Worm (Caenorhabditis elegans): ENCODE data around the gene fbxa-54.

fbxa-54 gene

DNA sequence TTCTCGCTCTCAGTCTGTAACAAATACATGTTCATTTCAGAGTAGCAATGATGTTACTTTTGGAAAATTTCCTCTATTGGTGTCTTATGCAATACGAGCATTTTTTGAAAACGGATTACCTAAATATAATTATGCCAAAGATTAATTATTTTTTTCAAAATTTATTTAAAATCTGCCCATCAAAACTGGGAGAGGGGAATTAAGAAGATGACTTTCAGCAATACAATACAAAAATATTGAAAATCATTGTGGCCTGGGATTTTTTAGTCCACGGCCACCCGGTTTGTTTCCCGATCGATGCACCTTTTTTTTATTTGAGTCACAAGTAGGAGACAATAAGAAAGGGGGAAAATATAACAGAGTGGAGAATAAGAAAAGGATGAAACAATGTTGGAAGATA is 18.2 kb upstream of the fbxa-54 start, which contains the start of gene fbxa-56:
Gene fbxa-56 (minus strand): TSS at position 101 of the 400 bp plus-strand sequence.
- TF ChIP-seq unc-39 (tag; optimal IDR thresholded peaks at IDR 0.05) (no peak), flh-1 (GFP tag; optimal IDR thresholded peaks at IDR 0.05) (no peak), sem-2 (GFP tag; optimal IDR thresholded peaks at IDR 0.05) (no peak), nhr-76 (tag; optimal IDR thresholded peaks at IDR 0.05) (no peak), unc-120 (tag; optimal IDR thresholded peaks at IDR 0.05; ENCODE audit: poor library complexity, severe bottlenecking) (no peak), nhr-12 (tag; optimal IDR thresholded peaks at IDR 0.05) (no peak), elt-3 (tag; optimal IDR thresholded peaks at IDR 0.05) (no peak), hlh-1 (tag; optimal IDR thresholded peaks at IDR 0.05) (no peak)

DNA sequence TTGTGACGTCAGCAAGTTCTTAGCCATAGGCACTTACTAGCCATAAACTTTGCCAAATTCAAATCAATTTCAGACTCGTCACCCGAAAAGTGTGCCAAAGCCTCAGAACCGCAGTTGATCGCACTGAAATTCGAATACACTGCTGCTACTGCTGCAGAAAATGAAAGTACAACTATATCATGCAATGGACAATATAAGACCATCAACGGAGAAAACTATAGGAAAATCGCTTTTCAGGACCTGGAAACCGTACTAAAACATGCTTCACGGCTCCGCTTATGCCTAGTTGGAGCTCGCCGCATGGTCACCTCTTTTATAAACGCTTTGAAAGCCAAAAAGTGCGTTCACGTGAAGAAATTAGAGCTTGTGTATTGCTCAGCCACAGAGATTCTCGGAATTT is 17.6 kb upstream of the fbxa-54 start, which contains the start of gene fbxa-22:
Gene fbxa-22 (plus strand): TSS at position 301 of the 400 bp plus-strand sequence.
- TF ChIP-seq nhr-76 (tag; optimal IDR thresholded peaks at IDR 0.05) = no peak
- no peak for TF ChIP-seq nhr-2 (tag; optimal IDR thresholded peaks at IDR 0.05)
- no peak for TF ChIP-seq nhr-237 (tag; optimal IDR thresholded peaks at IDR 0.05)

DNA sequence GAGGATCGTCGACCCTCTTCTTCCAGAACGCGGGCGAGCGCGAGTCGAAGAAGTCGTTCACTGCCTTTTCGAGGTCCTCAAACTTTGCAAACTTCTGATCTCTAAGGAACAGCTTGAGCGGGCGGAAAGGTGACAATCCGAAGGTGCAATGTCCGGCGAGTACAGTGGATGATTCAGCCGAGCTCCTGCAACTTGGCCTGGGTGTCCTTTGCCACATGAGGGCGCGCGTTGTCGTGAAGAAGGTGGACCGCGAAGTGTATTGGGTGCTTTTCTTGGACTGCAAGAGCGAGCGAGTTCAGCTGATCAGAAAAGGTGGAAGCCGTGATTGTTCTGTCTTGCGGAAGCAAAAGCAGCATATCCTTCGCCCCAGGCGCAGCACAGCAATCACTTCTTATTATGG is 14.2 kb upstream of the fbxa-54 start:
- TF ChIP-seq ceh-43 (GFP tag; optimal IDR thresholded peaks at IDR 0.05) (no peak), mab-5 (tag; optimal IDR thresholded peaks at IDR 0.05) (no peak), sem-2 (GFP tag; optimal IDR thresholded peaks at IDR 0.05) (no peak), tbx-8 (GFP tag; optimal IDR thresholded peaks at IDR 0.05) (no peak), lin-13 (tag; optimal IDR thresholded peaks at IDR 0.05) (no peak), elt-1 (tag; optimal IDR thresholded peaks at IDR 0.05; ENCODE audit: borderline replicate concordance, insufficient read depth) (no peak), nhr-76 (tag; optimal IDR thresholded peaks at IDR 0.05) (no peak), nhr-28 (tag; optimal IDR thresholded peaks at IDR 0.05) (no peak), ces-1 (GFP tag; optimal IDR thresholded peaks at IDR 0.05) (no peak), unc-120 (tag; optimal IDR thresholded peaks at IDR 0.05; ENCODE audit: poor library complexity, severe bottlenecking) (no peak), mep-1 (tag; optimal IDR thresholded peaks at IDR 0.05) (no peak), cnd-1 (tag; optimal IDR thresholded peaks at IDR 0.05) (no peak), mls-2 (tag; optimal IDR thresholded peaks at IDR 0.05) (no peak), ham-2 (GFP tag; optimal IDR thresholded peaks at IDR 0.05) (no peak), M03D4.4 (tag; optimal IDR thresholded peaks at IDR 0.05) (no peak)

DNA sequence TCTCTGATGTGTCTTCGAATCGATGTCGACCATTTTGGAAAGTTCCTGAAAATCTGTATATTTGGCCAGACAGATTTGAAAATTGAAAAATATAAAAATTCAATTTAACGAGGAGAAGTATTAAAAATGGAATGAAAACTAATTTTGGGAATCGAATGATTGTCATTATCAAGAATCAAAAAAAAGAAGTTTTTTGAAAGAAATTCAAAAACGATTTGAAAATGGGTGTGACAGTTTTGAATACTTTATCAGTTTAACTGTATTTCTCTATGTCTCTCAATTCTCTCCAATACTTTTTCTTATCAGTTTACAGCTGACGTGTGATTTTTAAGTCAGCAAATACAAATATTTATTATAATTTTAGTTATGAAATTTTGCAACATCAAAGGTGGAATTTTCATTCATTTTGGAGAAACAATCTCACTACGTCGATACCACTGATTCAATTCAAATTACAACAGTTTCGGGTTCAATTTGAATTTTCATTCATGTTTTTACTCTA is 12.7 kb upstream of the fbxa-54 start, which contains the start of gene fbxa-59:
Gene fbxa-59 (minus strand): TSS at position 51 of the 502 bp plus-strand sequence.
- no peak for TF ChIP-seq sem-2 (GFP tag; optimal IDR thresholded peaks at IDR 0.05)
- no peak for TF ChIP-seq snpc-4 (tag; optimal IDR thresholded peaks at IDR 0.05)
- TF ChIP-seq lin-13 (tag; optimal IDR thresholded peaks at IDR 0.05) = no peak
- TF ChIP-seq unc-39 (tag; optimal IDR thresholded peaks at IDR 0.05) = no peak
- TF ChIP-seq nhr-2 (tag; optimal IDR thresholded peaks at IDR 0.05) = no peak
- no peak for TF ChIP-seq flh-1 (GFP tag; optimal IDR thresholded peaks at IDR 0.05)
- TF ChIP-seq blmp-1 (tag; optimal IDR thresholded peaks at IDR 0.05) = no peak
- no peak for TF ChIP-seq mep-1 (tag; optimal IDR thresholded peaks at IDR 0.05)
- TF ChIP-seq ztf-11 (tag; optimal IDR thresholded peaks at IDR 0.05) = no peak
- no peak for TF ChIP-seq ham-2 (GFP tag; optimal IDR thresholded peaks at IDR 0.05)
- TF ChIP-seq nhr-28 (tag; optimal IDR thresholded peaks at IDR 0.05) = no peak
- TF ChIP-seq cnd-1 (tag; optimal IDR thresholded peaks at IDR 0.05) = no peak
- TF ChIP-seq mab-5 (tag; optimal IDR thresholded peaks at IDR 0.05) = no peak
- no peak for TF ChIP-seq nhr-76 (tag; optimal IDR thresholded peaks at IDR 0.05)
- no peak for TF ChIP-seq ces-1 (GFP tag; optimal IDR thresholded peaks at IDR 0.05)

DNA sequence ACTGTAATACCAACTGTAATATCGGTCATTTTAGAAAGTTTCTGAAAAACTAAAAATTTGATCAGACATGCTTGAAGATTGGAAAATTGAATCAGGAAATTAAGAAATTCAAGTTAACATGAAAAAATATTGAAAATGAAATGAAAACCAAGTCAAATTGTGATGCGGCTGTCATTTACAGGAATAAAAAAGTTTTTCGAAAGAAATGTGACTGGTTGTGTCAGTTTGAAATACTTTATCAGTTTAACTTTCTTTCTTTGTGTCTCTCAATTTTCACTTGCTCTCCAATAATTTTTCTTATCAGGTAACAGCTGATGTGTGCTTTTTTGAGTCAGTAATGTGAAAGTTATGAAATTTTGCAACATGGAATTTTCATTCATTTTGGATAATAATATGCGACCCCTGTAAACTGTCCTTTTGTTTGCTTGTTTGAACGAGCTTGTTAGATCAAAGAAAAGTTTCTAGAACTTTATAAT is 9.8 kb upstream of the fbxa-54 start, which contains the start of gene fbxa-60:
Gene fbxa-60 (minus strand): TSS at position 51 of the 476 bp plus-strand sequence.
- no peak for TF ChIP-seq nhr-28 (tag; optimal IDR thresholded peaks at IDR 0.05)
- TF ChIP-seq elt-3 (tag; optimal IDR thresholded peaks at IDR 0.05) = no peak
- no peak for TF ChIP-seq cnd-1 (tag; optimal IDR thresholded peaks at IDR 0.05)
- no peak for TF ChIP-seq ces-1 (GFP tag; optimal IDR thresholded peaks at IDR 0.05)
- no peak for TF ChIP-seq nhr-2 (tag; optimal IDR thresholded peaks at IDR 0.05)
- no peak for TF ChIP-seq lsy-2 (tag; optimal IDR thresholded peaks at IDR 0.05)
- TF ChIP-seq drap-1 (GFP tag; optimal IDR thresholded peaks at IDR 0.05) = no peak
- TF ChIP-seq M03D4.4 (tag; optimal IDR thresholded peaks at IDR 0.05) = no peak
- TF ChIP-seq nhr-237 (tag; optimal IDR thresholded peaks at IDR 0.05) = no peak
- TF ChIP-seq ham-2 (GFP tag; optimal IDR thresholded peaks at IDR 0.05) = no peak

DNA sequence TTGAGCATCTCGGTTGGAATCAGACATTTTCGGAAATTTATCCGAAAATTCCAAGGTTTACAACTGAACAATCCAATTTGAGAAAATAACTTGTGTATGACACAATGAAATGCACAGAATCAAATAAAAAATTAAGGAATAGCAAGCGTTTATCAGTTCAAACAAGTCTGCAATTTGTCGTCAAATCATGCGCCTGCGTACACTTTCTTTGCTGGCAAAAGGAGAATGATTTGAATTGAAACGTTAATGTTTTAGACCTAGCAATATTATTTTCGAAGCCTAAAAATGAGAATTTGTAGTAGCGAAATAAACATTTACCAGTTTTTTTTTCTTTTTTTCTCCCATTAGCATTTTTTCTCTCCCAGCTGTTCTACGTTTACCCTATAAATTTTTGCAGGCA is 5.7 kb upstream of the fbxa-54 start, which contains the start of the genes fbxa-67 and fbxa-11:
Gene fbxa-67 (minus strand): TSS at position 199 of the 400 bp plus-strand sequence.
Gene fbxa-11 (plus strand): TSS at position 398 of the 400 bp plus-strand sequence.
- TF ChIP-seq lsy-2 (tag; optimal IDR thresholded peaks at IDR 0.05) = no peak
- no peak for TF ChIP-seq elt-1 (tag; optimal IDR thresholded peaks at IDR 0.05; ENCODE audit: borderline replicate concordance, insufficient read depth)
- TF ChIP-seq drap-1 (GFP tag; optimal IDR thresholded peaks at IDR 0.05) = no peak
- TF ChIP-seq ces-1 (GFP tag; optimal IDR thresholded peaks at IDR 0.05) = peak; percentile 11
- TF ChIP-seq mls-2 (tag; optimal IDR thresholded peaks at IDR 0.05) = no peak
- TF ChIP-seq lin-32 (GFP tag; optimal IDR thresholded peaks at IDR 0.05) = no peak
- TF ChIP-seq sptf-1 (tag; optimal IDR thresholded peaks at IDR 0.05) = no peak
- TF ChIP-seq zip-8 (tag; optimal IDR thresholded peaks at IDR 0.05) = no peak
- no peak for TF ChIP-seq lin-13 (tag; optimal IDR thresholded peaks at IDR 0.05)

Data from whole organism, mixed stage, embryonic.